Fruit fly (Drosophila melanogaster) whole organism, wandering third instar larva: ENCODE data around the gene corolla.

ENCODE experiments used
- Abd-B ChIP-seq: fragments of >200 bp; optimal IDR thresholded peaks from 2 replicates; lab custom pipeline; 2017; ENCODE audit warnings: missing biosample characterization, missing genetic modification characterization
- CG32264 ChIP-seq: fragments of 200-800 bp; sonication (Bioruptor generic); optimal IDR thresholded peaks from 2 replicates; lab custom pipeline; 2016; ENCODE audit warnings: missing biosample characterization, missing genetic modification characterization
- CG9705 ChIP-seq: fragments of 200-800 bp; sonication (Bioruptor generic); optimal IDR thresholded peaks from 2 replicates; lab custom pipeline; 2018; ENCODE audit warnings: missing biosample characterization, mild to moderate bottlenecking, missing genetic modification characterization
- CrebA ChIP-seq: fragments of 200-800 bp; sonication (Bioruptor generic); optimal IDR thresholded peaks from 2 replicates; lab custom pipeline; 2016; ENCODE audit warnings: missing biosample characterization, mild to moderate bottlenecking, missing genetic modification characterization, borderline replicate concordance
- Dfd ChIP-seq: fragments of >200 bp; optimal IDR thresholded peaks from 2 replicates; lab custom pipeline; 2017; ENCODE audit warnings: missing biosample characterization, missing genetic modification characterization
- Dif ChIP-seq: fragments of 200-275, 200-300 bp; sonication (Bioruptor generic); optimal IDR thresholded peaks from 2 replicates; lab custom pipeline; 2018; ENCODE audit warnings: missing biosample characterization, missing genetic modification characterization; ENCODE audit not compliant: partially characterized antibody
- GATAd ChIP-seq: sonication (Bioruptor generic); optimal IDR thresholded peaks from 2 replicates; lab custom pipeline; 2016; ENCODE audit warnings: missing biosample characterization, missing genetic modification characterization
- HLH106 ChIP-seq: fragments of 200-800 bp; optimal IDR thresholded peaks from 3 replicates; lab custom pipeline; 2019; ENCODE audit warnings: missing biosample characterization, mild to moderate bottlenecking, missing genetic modification characterization, moderate library complexity
- Hnf4 ChIP-seq: fragments of 200-800 bp; sonication (Bioruptor generic); optimal IDR thresholded peaks from 2 replicates; lab custom pipeline; 2016; ENCODE audit warnings: missing biosample characterization, mild to moderate bottlenecking, missing genetic modification characterization
- Hr78 ChIP-seq: fragments of >200 bp; optimal IDR thresholded peaks from 2 replicates; lab custom pipeline; 2017; ENCODE audit warnings: missing biosample characterization, missing genetic modification characterization
- Hr83 ChIP-seq: fragments of 200-300 bp; sonication (Bioruptor generic); optimal IDR thresholded peaks from 2 replicates; lab custom pipeline; 2016; ENCODE audit warnings: missing biosample characterization, mild to moderate bottlenecking, missing genetic modification characterization, moderate library complexity; ENCODE audit not compliant: poor library complexity, severe bottlenecking
- Jra ChIP-seq: sonication (Bioruptor generic); optimal IDR thresholded peaks from 2 replicates; lab custom pipeline; 2016; ENCODE audit warnings: missing biosample characterization, missing genetic modification characterization
- Mio ChIP-seq: sonication (Bioruptor generic); optimal IDR thresholded peaks from 2 replicates; lab custom pipeline; 2016; ENCODE audit warnings: missing biosample characterization, missing genetic modification characterization
- Myc ChIP-seq: fragments of >200 bp; optimal IDR thresholded peaks from 2 replicates; lab custom pipeline; 2017
- N ChIP-seq: fragments of >200 bp; optimal IDR thresholded peaks from 2 replicates; lab custom pipeline; 2018; ENCODE audit warnings: missing biosample characterization, missing external identifiers, missing genetic modification characterization
- OdsH ChIP-seq: fragments of 200-800 bp; sonication (Bioruptor generic); optimal IDR thresholded peaks from 2 replicates; lab custom pipeline; 2016; ENCODE audit warnings: missing biosample characterization, mild to moderate bottlenecking, missing genetic modification characterization
- Sp1 ChIP-seq: fragments of 200-800 bp; sonication (Bioruptor generic); optimal IDR thresholded peaks from 3 replicates; lab custom pipeline; 2019; ENCODE audit warnings: missing biosample characterization, mild to moderate bottlenecking, missing genetic modification characterization, moderate library complexity
- dl ChIP-seq, 2 experiments: fragments of 175-275, 200-275 bp in 1 of 2; fragments of 200-275 bp in 1 of 2; sonication (Bioruptor generic); optimal IDR thresholded peaks; lab custom pipeline; 2018; ENCODE audit warnings: mild to moderate bottlenecking in 2 of 2, missing biosample characterization in 2 of 2, missing genetic modification characterization in 2 of 2, moderate library complexity in 2 of 2; ENCODE audit not compliant: partially characterized antibody in 2 of 2, insufficient read depth in 1 of 2
- dmrt93B ChIP-seq: fragments of 200-800 bp; sonication (Bioruptor generic); optimal IDR thresholded peaks from 2 replicates; lab custom pipeline; 2018; ENCODE audit warnings: missing biosample characterization, mild to moderate bottlenecking, missing genetic modification characterization
- ey ChIP-seq: fragments of 200-800 bp; sonication (Bioruptor generic); optimal IDR thresholded peaks from 2 replicates; lab custom pipeline; 2016; ENCODE audit warnings: missing biosample characterization, missing genetic modification characterization
- foxo ChIP-seq, 2 experiments: fragments of 200-800 bp; sonication (Bioruptor generic); optimal IDR thresholded peaks; 2 replicates in 1 of 2; 3 replicates in 1 of 2; lab custom pipeline; 2016 to 2017; ENCODE audit warnings: missing biosample characterization in 2 of 2, missing genetic modification characterization in 2 of 2
- fru ChIP-seq: fragments of 200-800 bp; sonication (Bioruptor generic); optimal IDR thresholded peaks from 3 replicates; lab custom pipeline; 2016; ENCODE audit warnings: missing biosample characterization, mild to moderate bottlenecking, missing genetic modification characterization
- h ChIP-seq: fragments of 200-800 bp; sonication (Bioruptor generic); optimal IDR thresholded peaks from 3 replicates; lab custom pipeline; 2016; ENCODE audit warnings: missing biosample characterization, mild to moderate bottlenecking, missing genetic modification characterization
- jim ChIP-seq: fragments of 175-275, 200-325 bp; sonication (Bioruptor generic); optimal IDR thresholded peaks from 2 replicates; lab custom pipeline; 2016; ENCODE audit warnings: missing biosample characterization, mild to moderate bottlenecking, missing genetic modification characterization
- pan ChIP-seq: fragments of >200 bp; optimal IDR thresholded peaks from 2 replicates; lab custom pipeline; 2017
- psq ChIP-seq: fragments of 200-800 bp; sonication (Bioruptor generic); optimal IDR thresholded peaks from 3 replicates; lab custom pipeline; 2017; ENCODE audit warnings: missing biosample characterization, mild to moderate bottlenecking, missing genetic modification characterization, moderate library complexity
- rgr ChIP-seq: fragments of 200-800 bp; sonication (Bioruptor generic); optimal IDR thresholded peaks from 3 replicates; lab custom pipeline; 2016; ENCODE audit warnings: missing biosample characterization, mild to moderate bottlenecking, missing genetic modification characterization
- sage ChIP-seq: fragments of 200-800 bp; sonication (Bioruptor generic); optimal IDR thresholded peaks from 2 replicates; lab custom pipeline; 2016; ENCODE audit warnings: missing biosample characterization, mild to moderate bottlenecking, missing genetic modification characterization
- sv ChIP-seq: fragments of 200-800 bp; sonication (Bioruptor generic); optimal IDR thresholded peaks from 3 replicates; lab custom pipeline; 2016; ENCODE audit warnings: missing biosample characterization, missing genetic modification characterization
- tai ChIP-seq: sonication (Bioruptor generic); optimal IDR thresholded peaks from 2 replicates; lab custom pipeline; 2016; ENCODE audit warnings: missing biosample characterization, missing genetic modification characterization
- usp ChIP-seq: fragments of >200 bp; optimal IDR thresholded peaks from 2 replicates; lab custom pipeline; 2017; ENCODE audit warnings: missing biosample characterization, missing genetic modification characterization
- woc ChIP-seq: sonication (Bioruptor generic); optimal IDR thresholded peaks from 2 replicates; lab custom pipeline; 2016; ENCODE audit warnings: missing biosample characterization, mild to moderate bottlenecking, missing genetic modification characterization

corolla gene

dm6 chrX:17588565-17588964 is 43.3 kb downstream of the corolla start, which contains the start of gene CG12992:
CG12992 (plus strand) TSS chrX:17588865.
- TF ChIP-seq dmrt93B (no peak), Sp1 (no peak), pan (lab: Kevin White, UChicago) (no peak), Dfd (no peak), dl (GFP tag; optimal IDR thresholded peaks at IDR 0.05; lab: Kevin White, UChicago; ENCODE audit: insufficient read depth in 1 of 2, partially characterized antibody in 2 of 2) (no peak), Hnf4 (GFP tag; lab: Kevin White, UChicago) (no peak), Hr78 (no peak), CG9705 (GFP tag; lab: Kevin White, UChicago) (no peak), Abd-B (GFP tag; lab: Kevin White, UChicago) (no peak), foxo (GFP tag; optimal IDR thresholded peaks at IDR 0.05; lab: Kevin White, UChicago) (no peak), CrebA (no peak), woc (GFP tag; lab: Kevin White, UChicago) (no peak), fru (GFP tag; lab: Kevin White, UChicago) (no peak), N (no peak), psq (GFP tag; lab: Kevin White, UChicago) (no peak), tai (no peak), h (GFP tag; lab: Kevin White, UChicago) (no peak), Mio (no peak), CG32264 (no peak), Myc (lab: Kevin White, UChicago) (no peak)

dm6 chrX:17588134-17588533 is 43.7 kb downstream of the corolla start:
- no peak for TF ChIP-seq HLH106 (tag; lab: Kevin White, UChicago)
- TF ChIP-seq ey (GFP tag; lab: Kevin White, UChicago) = peak; percentile 19
- TF ChIP-seq psq (GFP tag; lab: Kevin White, UChicago) = peak; percentile 10
- TF ChIP-seq rgr = peak; percentile 11

DNA sequence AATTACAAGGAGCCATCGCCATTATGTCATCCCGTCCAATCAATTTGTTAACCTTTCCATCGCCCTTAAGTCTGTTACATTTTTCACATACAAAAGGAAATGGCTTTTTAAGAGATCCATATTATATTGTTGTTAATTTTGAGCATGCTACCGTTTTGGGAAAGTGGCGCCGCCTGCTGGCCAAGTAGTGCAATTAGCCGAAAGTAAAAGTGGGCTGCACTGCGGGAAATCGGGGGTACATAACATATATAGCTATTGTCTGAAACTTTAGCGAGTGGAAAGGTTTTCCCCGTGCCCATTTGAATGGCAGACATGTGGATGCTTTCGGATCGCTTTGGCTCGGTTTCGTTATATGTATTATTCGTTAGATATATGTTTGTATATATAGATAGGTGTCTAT is 46.0 kb downstream of the corolla start:
- TF ChIP-seq CrebA (no peak), sv (no peak), CG9705 (GFP tag; lab: Kevin White, UChicago) (no peak), Hr83 (no peak), Jra (GFP tag; lab: Kevin White, UChicago) (no peak), Hnf4 (GFP tag; lab: Kevin White, UChicago) (no peak), Dif (GFP tag; lab: Kevin White, UChicago) (no peak), Myc (lab: Kevin White, UChicago) (no peak), GATAd (GFP tag; lab: Kevin White, UChicago) (no peak), OdsH (no peak), foxo (GFP tag; optimal IDR thresholded peaks at IDR 0.05; lab: Kevin White, UChicago) (no peak), Sp1 (no peak), CG32264 (no peak), psq (GFP tag; lab: Kevin White, UChicago) (no peak), ey (GFP tag; lab: Kevin White, UChicago) (no peak), dl (GFP tag; optimal IDR thresholded peaks at IDR 0.05; lab: Kevin White, UChicago; ENCODE audit: insufficient read depth in 1 of 2, partially characterized antibody in 2 of 2) (no peak), woc (GFP tag; lab: Kevin White, UChicago) (no peak), N (no peak), Hr78 (no peak), fru (GFP tag; lab: Kevin White, UChicago) (no peak)

DNA sequence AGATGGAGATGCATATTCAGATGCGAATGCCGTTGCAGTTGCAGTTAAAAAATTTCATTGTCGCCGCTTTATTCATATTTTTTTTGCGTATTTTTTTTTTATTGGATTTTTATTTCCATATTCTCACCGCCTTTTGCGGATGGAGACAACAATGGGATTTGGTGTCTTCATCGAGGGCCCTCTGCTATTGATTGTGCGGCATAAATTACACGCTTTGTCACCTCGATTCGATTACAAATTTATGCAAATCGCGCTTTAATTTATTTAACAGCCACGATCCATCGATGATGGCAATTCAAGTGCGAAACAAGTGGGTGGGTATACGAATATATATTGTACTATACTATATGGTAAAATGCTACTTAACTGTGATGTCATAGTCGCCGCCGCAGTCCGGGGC is 48.1 kb downstream of the corolla start:
- no peak for TF ChIP-seq Dif (GFP tag; lab: Kevin White, UChicago)
- no peak for TF ChIP-seq Hr83
- TF ChIP-seq woc (GFP tag; lab: Kevin White, UChicago) = no peak
- TF ChIP-seq fru (GFP tag; lab: Kevin White, UChicago) = no peak
- no peak for TF ChIP-seq sage (GFP tag; lab: Kevin White, UChicago)

- TF ChIP-seq ey (GFP tag; lab: Kevin White, UChicago) (no peak), Abd-B (GFP tag; lab: Kevin White, UChicago) (no peak), jim (GFP tag; lab: Kevin White, UChicago) (no peak), HLH106 (tag; lab: Kevin White, UChicago) (no peak), usp (GFP tag; lab: Kevin White, UChicago) (no peak), psq (GFP tag; lab: Kevin White, UChicago) (no peak), fru (GFP tag; lab: Kevin White, UChicago) (no peak), N (no peak)
- TF ChIP-seq, all 38 proteins: peak for 0
These were observed 49.2 kb downstream of the corolla start for dm6 chrX:17582650-17583049.
